Worm (Caenorhabditis elegans) whole organism, early embryonic: ENCODE results near the gene F56C9.8.

ENCODE experiments used
- F13C5.2 ChIP-seq: sonication (generic microtip); optimal IDR thresholded peaks from 2 replicates; lab custom pipeline; 2017; ENCODE audit warnings: mild to moderate bottlenecking, missing genetic modification characterization, inconsistent platforms, missing compliant biosample characterization
- ama-1 ChIP-seq: fragments of 150-350 bp; optimal IDR thresholded peaks from 2 replicates; lab custom pipeline; 2014
- ceh-13 ChIP-seq: fragments of 200-800 bp; sonication (Bioruptor generic); optimal IDR thresholded peaks from 2 replicates; lab custom pipeline; 2018; ENCODE audit warnings: mild to moderate bottlenecking, missing genetic modification characterization, missing compliant biosample characterization
- ceh-36 ChIP-seq: sonication (generic microtip); optimal IDR thresholded peaks from 2 replicates; lab custom pipeline; 2016; ENCODE audit warnings: missing genetic modification characterization, inconsistent platforms, missing compliant biosample characterization
- ets-7 ChIP-seq: sonication (generic microtip); optimal IDR thresholded peaks from 2 replicates; lab custom pipeline; 2016; ENCODE audit warnings: missing genotype, missing genetic modification characterization, missing compliant biosample characterization
- flt-1 ChIP-seq: fragments of 200-800 bp; sonication (Bioruptor generic); IDR thresholded peaks from 2 replicates; pipeline ENCODE4 v1.3.6; 2022; ENCODE audit warnings: missing genetic modification characterization, missing compliant biosample characterization
- hmbx-1 ChIP-seq: sonication (generic microtip); optimal IDR thresholded peaks from 2 replicates; lab custom pipeline; 2016; ENCODE audit warnings: mild to moderate bottlenecking, missing genetic modification characterization, missing compliant biosample characterization
- hmg-4 ChIP-seq: fragments of 200-800 bp; sonication (Bioruptor generic); optimal IDR thresholded peaks from 2 replicates; lab custom pipeline; 2018; ENCODE audit warnings: mild to moderate bottlenecking, missing genetic modification characterization, missing compliant biosample characterization
- hnd-1 ChIP-seq: sonication (generic microtip); optimal IDR thresholded peaks from 2 replicates; lab custom pipeline; 2016; ENCODE audit warnings: missing genetic modification characterization, missing compliant biosample characterization
- pes-1 ChIP-seq: fragments of 200-800 bp; sonication (Bioruptor generic); IDR thresholded peaks from 2 replicates; pipeline ENCODE4 v1.3.6; 2022; ENCODE audit warnings: missing genetic modification reagents, missing genetic modification characterization, missing compliant biosample characterization
- scrt-1 ChIP-seq: fragments of 200-800 bp; sonication (Bioruptor generic); IDR thresholded peaks from 2 replicates; pipeline ENCODE4 v1.3.6; 2022; ENCODE audit warnings: missing genetic modification characterization, missing compliant biosample characterization
- tbx-11 ChIP-seq: fragments of 200-800 bp; sonication (Bioruptor generic); IDR thresholded peaks from 2 replicates; pipeline ENCODE4 v1.3.6; 2022; ENCODE audit warnings: missing genetic modification characterization, missing compliant biosample characterization
- tbx-37 ChIP-seq: fragments of 200-800 bp; sonication (Bioruptor generic); conservative IDR thresholded peaks from 2 replicates; pipeline ENCODE4 v1.3.6; 2022; ENCODE audit warnings: missing genetic modification reagents, missing genetic modification characterization, missing compliant biosample characterization

ce11 chrIII:7285783-7286182, 33.5 kb downstream of the F56C9.8 start, which contains the start of gene pho-5:
- TF ChIP-seq pes-1 (GFP tag; lab: Robert Waterston, UW) (no peak), ama-1 (lab: Kevin White, UChicago) (no peak), tbx-11 (GFP tag; lab: Robert Waterston, UW) (no peak), ceh-13 (GFP tag; lab: Kevin White, UChicago) (no peak), hnd-1 (tag; lab: Kevin White, UChicago) (no peak), hmg-4 (GFP tag; lab: Kevin White, UChicago) (no peak), F13C5.2 (tag; lab: Kevin White, UChicago) (no peak), hmbx-1 (tag; lab: Kevin White, UChicago) (no peak), scrt-1 (GFP tag; lab: Robert Waterston, UW) (no peak), ets-7 (tag; lab: Kevin White, UChicago) (no peak), tbx-37 (GFP tag; lab: Robert Waterston, UW) (no peak), flt-1 (no peak), ceh-36 (tag; lab: Kevin White, UChicago) (no peak)
